Worm (Caenorhabditis elegans) whole organism, early embryonic: ENCODE measurements around the gene gfi-3.

Experiments used
- B0310.2 ChIP-seq: sonication (generic microtip); optimal IDR thresholded peaks from 2 replicates; lab custom pipeline; 2016; ENCODE audit warnings: mild to moderate bottlenecking, missing genetic modification characterization, missing compliant biosample characterization
- F13C5.2 ChIP-seq: sonication (generic microtip); optimal IDR thresholded peaks from 2 replicates; lab custom pipeline; 2017; ENCODE audit warnings: mild to moderate bottlenecking, missing genetic modification characterization, inconsistent platforms, missing compliant biosample characterization
- aly-1 ChIP-seq: sonication (generic microtip); optimal IDR thresholded peaks from 2 replicates; lab custom pipeline; 2016; ENCODE audit warnings: missing genetic modification characterization, missing compliant biosample characterization
- ama-1 ChIP-seq: fragments of 150-350 bp; optimal IDR thresholded peaks from 2 replicates; lab custom pipeline; 2014
- ceh-13 ChIP-seq: fragments of 200-800 bp; sonication (Bioruptor generic); optimal IDR thresholded peaks from 2 replicates; lab custom pipeline; 2018; ENCODE audit warnings: mild to moderate bottlenecking, missing genetic modification characterization, missing compliant biosample characterization
- ceh-36 ChIP-seq: sonication (generic microtip); optimal IDR thresholded peaks from 2 replicates; lab custom pipeline; 2016; ENCODE audit warnings: missing genetic modification characterization, inconsistent platforms, missing compliant biosample characterization
- ets-7 ChIP-seq: sonication (generic microtip); optimal IDR thresholded peaks from 2 replicates; lab custom pipeline; 2016; ENCODE audit warnings: missing genotype, missing genetic modification characterization, missing compliant biosample characterization
- flt-1 ChIP-seq: fragments of 200-800 bp; sonication (Bioruptor generic); IDR thresholded peaks from 2 replicates; pipeline ENCODE4 v1.3.6; 2022; ENCODE audit warnings: missing genetic modification characterization, missing compliant biosample characterization
- hmbx-1 ChIP-seq: sonication (generic microtip); optimal IDR thresholded peaks from 2 replicates; lab custom pipeline; 2016; ENCODE audit warnings: mild to moderate bottlenecking, missing genetic modification characterization, missing compliant biosample characterization
- hmg-4 ChIP-seq: fragments of 200-800 bp; sonication (Bioruptor generic); optimal IDR thresholded peaks from 2 replicates; lab custom pipeline; 2018; ENCODE audit warnings: mild to moderate bottlenecking, missing genetic modification characterization, missing compliant biosample characterization
- hnd-1 ChIP-seq: sonication (generic microtip); optimal IDR thresholded peaks from 2 replicates; lab custom pipeline; 2016; ENCODE audit warnings: missing genetic modification characterization, missing compliant biosample characterization
- pes-1 ChIP-seq: fragments of 200-800 bp; sonication (Bioruptor generic); IDR thresholded peaks from 2 replicates; pipeline ENCODE4 v1.3.6; 2022; ENCODE audit warnings: missing genetic modification reagents, missing genetic modification characterization, missing compliant biosample characterization
- scrt-1 ChIP-seq: fragments of 200-800 bp; sonication (Bioruptor generic); IDR thresholded peaks from 2 replicates; pipeline ENCODE4 v1.3.6; 2022; ENCODE audit warnings: missing genetic modification characterization, missing compliant biosample characterization
- sea-1 ChIP-seq: fragments of 200-800 bp; sonication (Bioruptor generic); conservative IDR thresholded peaks from 2 replicates; pipeline ENCODE4 v1.3.6; 2022; ENCODE audit warnings: missing genetic modification characterization, missing compliant biosample characterization
- tbx-11 ChIP-seq: fragments of 200-800 bp; sonication (Bioruptor generic); IDR thresholded peaks from 2 replicates; pipeline ENCODE4 v1.3.6; 2022; ENCODE audit warnings: missing genetic modification characterization, missing compliant biosample characterization
- tbx-37 ChIP-seq: fragments of 200-800 bp; sonication (Bioruptor generic); conservative IDR thresholded peaks from 2 replicates; pipeline ENCODE4 v1.3.6; 2022; ENCODE audit warnings: missing genetic modification reagents, missing genetic modification characterization, missing compliant biosample characterization
- tra-4 ChIP-seq: sonication (generic microtip); optimal IDR thresholded peaks from 2 replicates; lab custom pipeline; 2017; ENCODE audit warnings: missing genetic modification characterization, missing compliant biosample characterization

Gene gfi-3

DNA sequence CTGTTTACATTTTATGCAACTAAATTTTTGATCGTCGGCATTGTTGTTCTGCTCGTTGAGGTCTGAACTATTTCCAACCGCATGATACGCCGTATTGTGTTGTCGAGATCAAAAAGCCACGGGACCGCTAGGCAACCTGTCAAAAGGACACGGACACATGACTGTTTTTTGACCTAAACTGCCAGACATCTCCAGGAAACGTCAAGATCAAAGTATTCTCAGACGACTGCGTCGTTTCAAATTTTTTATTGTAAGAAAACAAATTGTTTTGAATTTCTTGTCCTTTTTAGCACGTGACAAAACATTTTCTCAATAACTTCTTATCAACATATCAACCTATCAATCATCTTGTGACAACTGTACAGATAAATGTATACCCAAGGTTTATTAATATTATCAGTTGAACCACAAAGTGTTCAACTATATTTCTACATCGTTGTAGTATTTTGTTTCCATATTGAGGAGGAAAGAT lies 21.8 kb downstream of the gfi-3 start:
- TF ChIP-seq tbx-37 (GFP tag; lab: Robert Waterston, UW) (no peak), tra-4 (tag; lab: Kevin White, UChicago) (no peak), flt-1 (GFP tag; lab: Robert Waterston, UW) (no peak), ets-7 (tag; lab: Kevin White, UChicago) (no peak), ceh-13 (GFP tag; lab: Kevin White, UChicago) (no peak), F13C5.2 (tag; lab: Kevin White, UChicago) (no peak), hmbx-1 (tag; lab: Kevin White, UChicago) (no peak), ceh-36 (tag; lab: Kevin White, UChicago) (no peak), hmg-4 (no peak), tbx-11 (GFP tag; lab: Robert Waterston, UW) (no peak), scrt-1 (GFP tag; lab: Robert Waterston, UW) (no peak), sea-1 (no peak), B0310.2 (tag; lab: Kevin White, UChicago) (no peak), pes-1 (GFP tag; lab: Robert Waterston, UW) (no peak), aly-1 (tag; lab: Kevin White, UChicago) (no peak), ama-1 (lab: Kevin White, UChicago) (no peak), hnd-1 (no peak)

DNA sequence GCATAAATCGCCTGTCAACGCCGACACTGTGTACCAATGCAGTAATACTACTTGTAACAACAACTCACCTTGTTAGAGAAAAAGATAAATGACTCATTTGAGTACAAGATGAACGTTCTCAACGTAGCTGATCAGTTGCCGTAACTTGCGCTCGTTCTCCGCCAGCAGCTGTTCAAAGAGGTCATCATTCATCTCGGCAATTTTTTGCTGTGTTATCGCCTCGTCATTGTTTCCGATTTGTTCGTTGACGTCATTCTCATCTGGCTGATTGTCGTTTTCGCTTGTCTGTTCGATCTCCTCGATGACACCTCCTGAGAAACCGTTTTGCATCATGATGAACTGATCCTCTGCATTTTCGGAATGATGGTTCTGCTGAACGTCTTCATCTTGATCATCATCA lies 22.9 kb downstream of the gfi-3 start:
- no peak for TF ChIP-seq tbx-37 (GFP tag; lab: Robert Waterston, UW)
- TF ChIP-seq tra-4 (tag; lab: Kevin White, UChicago) = no peak
- no peak for TF ChIP-seq tbx-11 (GFP tag; lab: Robert Waterston, UW)
- TF ChIP-seq hmg-4 = no peak
- no peak for TF ChIP-seq flt-1 (GFP tag; lab: Robert Waterston, UW)
- TF ChIP-seq hnd-1 = no peak
- no peak for TF ChIP-seq ets-7 (tag; lab: Kevin White, UChicago)
- TF ChIP-seq ceh-13 (GFP tag; lab: Kevin White, UChicago) = no peak
- no peak for TF ChIP-seq pes-1 (GFP tag; lab: Robert Waterston, UW)
- TF ChIP-seq ama-1 (lab: Kevin White, UChicago) = no peak
- no peak for TF ChIP-seq sea-1
- TF ChIP-seq F13C5.2 (tag; lab: Kevin White, UChicago) = no peak
- TF ChIP-seq aly-1 (tag; lab: Kevin White, UChicago) = no peak

DNA sequence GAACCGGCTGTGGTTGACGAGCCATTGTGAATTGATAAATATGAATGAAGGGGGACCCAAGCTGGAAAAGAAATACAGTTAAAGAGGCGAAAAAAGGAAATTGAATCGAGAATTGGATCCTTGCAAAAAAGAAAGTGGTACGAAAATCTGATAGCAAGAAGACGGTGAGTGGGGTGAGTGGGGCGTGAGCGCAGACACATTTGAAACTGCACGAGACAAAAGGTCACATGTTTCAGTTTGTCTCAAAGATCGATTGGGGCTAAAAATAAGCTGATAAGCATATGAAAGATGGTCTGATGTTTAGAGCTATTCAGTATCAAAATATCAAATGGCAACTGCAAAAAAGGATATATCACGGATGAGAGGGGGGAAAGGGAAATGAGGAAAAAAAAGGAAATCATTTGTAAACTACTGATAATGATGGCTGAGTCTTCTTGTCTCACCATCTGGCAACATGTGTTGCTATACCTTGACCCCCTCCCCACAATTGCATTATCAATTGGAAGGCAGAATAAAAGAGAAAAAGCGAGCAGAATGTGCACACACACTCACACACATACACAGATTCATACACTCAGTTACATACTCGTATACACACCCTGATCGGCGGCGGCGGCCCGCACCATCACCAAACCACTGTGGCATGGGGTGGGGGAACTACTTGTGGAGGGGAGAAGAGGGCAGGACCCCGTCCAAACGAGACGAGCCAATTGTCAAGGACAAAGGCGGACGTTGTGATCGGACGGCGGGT lies 23.6 kb downstream of the gfi-3 start, which contains the start of gene M163.1:
M163.1 (minus strand) TSS at position 25 of the 751 bp plus-strand sequence.
- TF ChIP-seq sea-1 (no peak), tbx-37 (GFP tag; lab: Robert Waterston, UW) (no peak), hnd-1 (peak; percentile 0), ceh-13 (GFP tag; lab: Kevin White, UChicago) (peak; percentile 16), scrt-1 (GFP tag; lab: Robert Waterston, UW) (peak; percentile 46; the same call in 1 of the 2 replicates), ets-7 (tag; lab: Kevin White, UChicago) (no peak), hmbx-1 (tag; lab: Kevin White, UChicago) (no peak), ceh-36 (tag; lab: Kevin White, UChicago) (no peak), B0310.2 (tag; lab: Kevin White, UChicago) (no peak), hmg-4 (peak; percentile 87), tra-4 (tag; lab: Kevin White, UChicago) (no peak), pes-1 (GFP tag; lab: Robert Waterston, UW) (0 out of 2 replicates have a peak, but pooled peaks have one; percentile 13), F13C5.2 (tag; lab: Kevin White, UChicago) (peak; percentile 15), flt-1 (GFP tag; lab: Robert Waterston, UW) (no peak)

DNA sequence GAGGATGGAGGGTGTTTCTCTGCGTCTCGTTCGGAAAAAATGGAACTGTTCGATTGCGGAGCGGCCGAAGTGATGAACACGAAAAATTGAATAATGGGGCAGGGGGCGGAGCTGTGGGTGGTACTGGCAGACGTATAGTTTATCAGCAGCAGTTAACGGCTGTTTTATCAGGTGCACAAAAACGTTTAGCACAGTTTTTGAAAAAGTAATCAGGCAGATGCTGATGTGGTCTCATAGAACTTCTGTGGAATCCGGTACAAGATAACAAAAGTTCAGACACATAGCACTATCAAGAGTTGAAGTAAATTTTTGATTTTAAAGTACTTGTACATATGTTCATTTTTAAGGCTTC lies 24.2 kb downstream of the gfi-3 start:
- TF ChIP-seq tra-4 (tag; lab: Kevin White, UChicago) (no peak), pes-1 (GFP tag; lab: Robert Waterston, UW) (0 out of 2 replicates have a peak, but pooled peaks have one; percentile 0)

DNA sequence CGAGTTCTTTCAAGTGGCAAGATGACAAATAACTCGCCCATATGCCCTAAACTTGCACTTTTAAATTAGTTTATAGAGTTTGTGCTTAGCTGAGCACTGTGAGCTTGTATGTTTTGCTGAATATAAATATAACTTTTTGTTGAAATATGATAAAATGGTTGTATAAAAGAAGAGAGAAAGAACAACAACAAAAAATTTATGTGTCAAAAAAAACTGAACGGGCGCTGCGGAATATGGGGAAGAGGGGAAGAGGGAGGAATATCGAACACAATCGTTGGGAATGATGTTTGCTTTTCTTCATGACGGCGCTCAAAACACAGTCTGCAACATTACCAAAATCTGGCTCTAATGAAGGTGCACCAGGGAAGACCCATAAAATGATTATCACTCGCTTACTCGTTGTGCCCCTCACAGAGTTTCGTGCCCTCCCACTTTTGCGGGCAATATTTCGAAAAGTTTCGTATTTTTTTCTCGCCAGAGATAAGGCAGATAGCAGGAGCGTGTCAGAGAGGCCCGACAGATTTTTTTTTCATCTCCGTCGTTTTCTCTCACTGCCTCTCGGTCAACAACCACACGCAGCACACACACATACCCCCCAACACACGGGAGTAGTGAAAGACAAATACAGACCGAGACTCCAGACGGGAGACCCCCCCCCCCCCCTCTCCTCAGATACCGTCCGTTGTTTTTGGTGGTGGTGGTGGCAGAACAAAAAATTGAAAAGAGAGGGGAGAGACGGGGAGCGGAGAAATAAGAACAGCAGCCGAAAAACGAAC lies 25.4 kb downstream of the gfi-3 start:
- TF ChIP-seq sea-1 (0 out of 2 replicates have a peak, but pooled peaks have one; percentile 40), ama-1 (lab: Kevin White, UChicago) (no peak), hmg-4 (peak; percentile 82)

DNA sequence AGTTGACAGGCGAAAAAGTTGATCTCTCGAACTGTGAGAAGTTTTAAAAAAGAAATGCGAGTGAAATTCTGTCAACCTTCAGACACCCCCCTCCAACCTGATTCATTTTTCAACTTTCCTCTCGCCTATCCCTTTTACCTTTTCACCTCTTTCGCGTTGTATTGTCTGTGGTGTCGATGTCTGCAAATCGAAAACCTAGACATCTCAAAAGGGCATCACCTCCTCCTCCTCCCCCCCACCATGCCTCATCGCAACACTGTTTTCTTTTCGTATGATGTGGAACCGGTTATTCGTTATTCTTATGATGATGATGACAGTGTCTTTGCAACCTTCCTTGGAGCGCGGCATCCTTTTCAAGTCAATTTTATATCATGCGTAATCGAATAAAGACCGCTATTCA lies 27.6 kb downstream of the gfi-3 start:
- no peak for TF ChIP-seq ceh-36 (tag; lab: Kevin White, UChicago)
- TF ChIP-seq aly-1 (tag; lab: Kevin White, UChicago) = no peak
- no peak for TF ChIP-seq ceh-13 (GFP tag; lab: Kevin White, UChicago)
- no peak for TF ChIP-seq ama-1 (lab: Kevin White, UChicago)
- TF ChIP-seq hnd-1 = no peak
- no peak for TF ChIP-seq hmg-4
- no peak for TF ChIP-seq sea-1
- no peak for TF ChIP-seq ets-7 (tag; lab: Kevin White, UChicago)
- no peak for TF ChIP-seq scrt-1 (GFP tag; lab: Robert Waterston, UW)
- no peak for TF ChIP-seq tbx-11 (GFP tag; lab: Robert Waterston, UW)
- no peak for TF ChIP-seq B0310.2 (tag; lab: Kevin White, UChicago)
- TF ChIP-seq tbx-37 (GFP tag; lab: Robert Waterston, UW) = no peak

DNA sequence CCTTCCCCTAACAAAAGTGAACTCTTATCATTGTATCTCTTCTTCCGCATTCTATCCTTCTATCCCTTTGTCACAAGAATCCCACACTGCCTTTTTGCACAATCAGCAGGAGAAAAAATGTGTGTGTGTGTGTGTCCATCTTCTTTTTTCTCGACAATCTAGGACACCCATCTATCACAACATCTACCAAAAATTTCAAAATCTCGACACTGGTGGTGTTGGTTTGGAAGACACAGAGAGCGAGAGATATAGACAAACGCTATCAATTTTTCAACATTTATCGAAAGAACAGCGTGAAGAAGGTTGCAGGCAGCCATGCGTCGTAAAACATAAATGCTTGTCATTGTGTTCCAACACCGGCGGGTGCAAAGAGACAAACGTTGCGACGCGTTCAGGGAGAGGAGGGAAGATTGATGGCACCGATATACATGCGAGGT lies 28.5 kb downstream of the gfi-3 start:
- TF ChIP-seq aly-1 (tag; lab: Kevin White, UChicago) = no peak
- TF ChIP-seq hnd-1 = no peak
- no peak for TF ChIP-seq B0310.2 (tag; lab: Kevin White, UChicago)
- no peak for TF ChIP-seq F13C5.2 (tag; lab: Kevin White, UChicago)
- TF ChIP-seq tra-4 (tag; lab: Kevin White, UChicago) = no peak
- TF ChIP-seq ets-7 (tag; lab: Kevin White, UChicago) = no peak
- no peak for TF ChIP-seq tbx-11 (GFP tag; lab: Robert Waterston, UW)
- TF ChIP-seq ceh-36 (tag; lab: Kevin White, UChicago) = no peak
- TF ChIP-seq hmg-4 = no peak
- TF ChIP-seq tbx-37 (GFP tag; lab: Robert Waterston, UW) = no peak
- no peak for TF ChIP-seq pes-1 (GFP tag; lab: Robert Waterston, UW)
- TF ChIP-seq scrt-1 (GFP tag; lab: Robert Waterston, UW) = no peak
- no peak for TF ChIP-seq sea-1
